Fruit fly (Drosophila melanogaster) whole organism, embryonic: ENCODE measurements around the gene RpL32.

Experiments used
- Atf6 ChIP-seq: fragments of 200-800 bp; sonication (Bioruptor generic); IDR thresholded peaks from 2 replicates; pipeline ENCODE4 v1.3.6; 2022; ENCODE audit warnings: missing biosample characterization, missing genetic modification characterization
- B-H2 ChIP-seq: fragments of 200-800 bp; sonication (Bioruptor generic); optimal IDR thresholded peaks from 2 replicates; lab custom pipeline; 2018; ENCODE audit warnings: missing biosample characterization, mild to moderate bottlenecking, missing genetic modification characterization
- CG10274 ChIP-seq: fragments of 200-800 bp; sonication (Bioruptor generic); optimal IDR thresholded peaks from 3 replicates; lab custom pipeline; 2017; ENCODE audit warnings: missing biosample characterization, mild to moderate bottlenecking, missing genetic modification characterization
- CG10565 ChIP-seq: fragments of 200-800 bp; sonication (Bioruptor generic); optimal IDR thresholded peaks from 3 replicates; lab custom pipeline; 2016; ENCODE audit warnings: missing biosample characterization, mild to moderate bottlenecking, missing genetic modification characterization
- CG10654 ChIP-seq: fragments of 200-800 bp; sonication (Bioruptor generic); optimal IDR thresholded peaks from 2 replicates; lab custom pipeline; 2016; ENCODE audit warnings: missing biosample characterization, missing genetic modification characterization
- CG12104 ChIP-seq: fragments of 200-800 bp; sonication (Bioruptor generic); optimal IDR thresholded peaks from 3 replicates; lab custom pipeline; 2016; ENCODE audit warnings: missing biosample characterization, missing genetic modification characterization
- CG12391 ChIP-seq: fragments of 200-800 bp; sonication (Bioruptor generic); optimal IDR thresholded peaks from 3 replicates; lab custom pipeline; 2018; ENCODE audit warnings: missing biosample characterization, mild to moderate bottlenecking, missing genetic modification characterization, moderate library complexity
- CG13296 ChIP-seq: fragments of 200-800 bp; sonication (Bioruptor generic); optimal IDR thresholded peaks from 3 replicates; lab custom pipeline; 2018; ENCODE audit warnings: missing biosample characterization, mild to moderate bottlenecking, missing genetic modification characterization
- CG14441 ChIP-seq: fragments of 200-800 bp; sonication (Bioruptor generic); IDR thresholded peaks from 2 replicates; pipeline ENCODE4 v1.3.6; 2022; ENCODE audit warnings: missing biosample characterization, missing genetic modification characterization
- CG17328 ChIP-seq: fragments of 200-800 bp; sonication (Bioruptor generic); IDR thresholded peaks from 2 replicates; pipeline ENCODE4 v1.3.6; 2022; ENCODE audit warnings: missing biosample characterization, missing genetic modification characterization
- CG17612 ChIP-seq: fragments of 200-800 bp; sonication (Bioruptor generic); IDR thresholded peaks from 2 replicates; pipeline ENCODE4 v1.3.6; 2022; ENCODE audit warnings: missing biosample characterization, missing genetic modification characterization
- CG2712 ChIP-seq: fragments of 200-800 bp; optimal IDR thresholded peaks from 3 replicates; lab custom pipeline; 2019; ENCODE audit warnings: missing biosample characterization, mild to moderate bottlenecking, missing genetic modification characterization, moderate library complexity
- CG32767 ChIP-seq: fragments of 200-800 bp; sonication (Bioruptor generic); IDR thresholded peaks from 2 replicates; pipeline ENCODE4 v1.3.6; 2022; ENCODE audit warnings: missing biosample characterization, missing genetic modification characterization
- CG34376 ChIP-seq: fragments of 200-800 bp; sonication (Bioruptor generic); optimal IDR thresholded peaks from 2 replicates; lab custom pipeline; 2018; ENCODE audit warnings: missing biosample characterization, mild to moderate bottlenecking, missing genetic modification characterization
- CG6272 ChIP-seq: fragments of 200-800 bp; sonication (Bioruptor generic); IDR thresholded peaks from 2 replicates; pipeline ENCODE4 v1.3.6; 2022; ENCODE audit warnings: missing biosample characterization, missing genetic modification characterization
- CG6683 ChIP-seq: fragments of 200-800 bp; sonication (Bioruptor generic); optimal IDR thresholded peaks from 2 replicates; lab custom pipeline; 2017; ENCODE audit warnings: missing biosample characterization, mild to moderate bottlenecking, missing genetic modification characterization, missing genetic modification reagents
- CG6813 ChIP-seq: fragments of 200-800 bp; sonication (Bioruptor generic); optimal IDR thresholded peaks from 2 replicates; lab custom pipeline; 2017; ENCODE audit warnings: missing biosample characterization, missing genetic modification characterization, mild to moderate bottlenecking, moderate library complexity, missing genetic modification reagents
- CG7786 ChIP-seq: fragments of 200-800 bp; sonication (Bioruptor generic); optimal IDR thresholded peaks from 2 replicates; lab custom pipeline; 2016; ENCODE audit warnings: missing biosample characterization, missing genetic modification characterization
- CG7839 ChIP-seq: fragments of 200-800 bp; sonication (Bioruptor generic); optimal IDR thresholded peaks from 3 replicates; lab custom pipeline; 2018; ENCODE audit warnings: missing biosample characterization, mild to moderate bottlenecking, missing genetic modification characterization, moderate library complexity
- CG8765 ChIP-seq: fragments of 200-800 bp; sonication (Bioruptor generic); IDR thresholded peaks from 2 replicates; pipeline ENCODE4 v1.3.6; 2022; ENCODE audit warnings: missing biosample characterization, missing genetic modification characterization
- CG9215 ChIP-seq: fragments of 200-800 bp; sonication (Bioruptor generic); IDR thresholded peaks from 2 replicates; pipeline ENCODE4 v1.3.6; 2022; ENCODE audit warnings: missing biosample characterization, missing genetic modification characterization
- CG9609 ChIP-seq: fragments of 200-800 bp; sonication (Bioruptor generic); optimal IDR thresholded peaks from 3 replicates; lab custom pipeline; 2016; ENCODE audit warnings: missing biosample characterization, missing genetic modification characterization
- CTCF ChIP-seq: fragments of 200-800 bp; sonication (Bioruptor generic); optimal IDR thresholded peaks from 2 replicates; lab custom pipeline; 2017; ENCODE audit warnings: missing biosample characterization, mild to moderate bottlenecking, missing genetic modification characterization, moderate library complexity
- Dfd ChIP-seq, 2 experiments: fragments of >200 bp; optimal IDR thresholded peaks; 2 replicates each; lab custom pipeline; 2017; ENCODE audit warnings: missing biosample characterization in 2 of 2, missing genetic modification characterization in 2 of 2
- Ets97D ChIP-seq: fragments of 200-800 bp; sonication (Bioruptor generic); optimal IDR thresholded peaks from 3 replicates; lab custom pipeline; 2016; ENCODE audit warnings: missing biosample characterization, missing genetic modification characterization
- HLH4C ChIP-seq: fragments of 200-800 bp; sonication (Bioruptor generic); IDR thresholded peaks from 3 replicates; pipeline ENCODE4 v1.3.6; 2022; ENCODE audit warnings: missing biosample characterization, missing genetic modification characterization; ENCODE audit not compliant: partially characterized antibody
- HLHmδ ChIP-seq: fragments of 200-800 bp; sonication (Bioruptor generic); optimal IDR thresholded peaks from 2 replicates; lab custom pipeline; 2018; ENCODE audit warnings: missing biosample characterization, mild to moderate bottlenecking, missing genetic modification characterization, moderate library complexity
- Kr ChIP-seq: fragments of 200-800 bp; sonication (Bioruptor generic); optimal IDR thresholded peaks from 2 replicates; lab custom pipeline; 2017; ENCODE audit warnings: missing biosample characterization, mild to moderate bottlenecking, missing genetic modification characterization
- Lim3 ChIP-seq: fragments of 200-800 bp; sonication (Bioruptor generic); IDR thresholded peaks from 2 replicates; pipeline ENCODE4 v1.3.6; 2022; ENCODE audit warnings: missing biosample characterization, missing genetic modification characterization
- Oli ChIP-seq: fragments of 200-800 bp; sonication (Bioruptor generic); optimal IDR thresholded peaks from 2 replicates; lab custom pipeline; 2018; ENCODE audit warnings: missing biosample characterization, mild to moderate bottlenecking, missing genetic modification characterization, moderate library complexity
- Side ChIP-seq: fragments of 200-800 bp; sonication (Bioruptor generic); optimal IDR thresholded peaks from 2 replicates; lab custom pipeline; 2016; ENCODE audit warnings: missing biosample characterization, missing genetic modification characterization
- Sry-δ ChIP-seq: fragments of 200-800 bp; sonication (Bioruptor generic); optimal IDR thresholded peaks from 2 replicates; lab custom pipeline; 2016; ENCODE audit warnings: missing biosample characterization, missing genetic modification characterization
- Taf1 ChIP-seq: fragments of 200-800 bp; sonication (Bioruptor generic); IDR thresholded peaks from 2 replicates; pipeline ENCODE4 v1.3.6; 2022; ENCODE audit warnings: missing biosample characterization, missing genetic modification characterization
- da ChIP-seq: fragments of 200-800 bp; sonication (Bioruptor generic); optimal IDR thresholded peaks from 2 replicates; lab custom pipeline; 2016; ENCODE audit warnings: missing biosample characterization, missing genetic modification characterization
- dan ChIP-seq: fragments of 200-800 bp; sonication (Bioruptor generic); IDR thresholded peaks from 2 replicates; pipeline ENCODE4 v1.3.6; 2022; ENCODE audit warnings: missing biosample characterization, missing genetic modification characterization
- dm ChIP-seq: fragments of 200-800 bp; sonication (Bioruptor generic); optimal IDR thresholded peaks from 3 replicates; lab custom pipeline; 2016; ENCODE audit warnings: missing biosample characterization, missing genetic modification characterization
- emc ChIP-seq: fragments of 200-800 bp; sonication (Bioruptor generic); optimal IDR thresholded peaks from 2 replicates; lab custom pipeline; 2016; ENCODE audit warnings: missing biosample characterization, missing genetic modification characterization
- fd3F ChIP-seq: fragments of 200-800 bp; sonication (Bioruptor generic); optimal IDR thresholded peaks from 2 replicates; lab custom pipeline; 2018; ENCODE audit warnings: missing biosample characterization, mild to moderate bottlenecking, missing genetic modification characterization, moderate library complexity
- jing ChIP-seq: fragments of 200-800 bp; sonication (Bioruptor generic); optimal IDR thresholded peaks from 2 replicates; lab custom pipeline; 2018; ENCODE audit warnings: missing biosample characterization, mild to moderate bottlenecking, missing genetic modification characterization
- mam ChIP-seq: fragments of 200-800 bp; sonication (Bioruptor generic); optimal IDR thresholded peaks from 3 replicates; lab custom pipeline; 2016; ENCODE audit warnings: missing biosample characterization, missing genetic modification characterization
- nmo ChIP-seq: fragments of 200-800 bp; sonication (Bioruptor generic); optimal IDR thresholded peaks from 2 replicates; lab custom pipeline; 2018; ENCODE audit warnings: missing biosample characterization, mild to moderate bottlenecking, missing genetic modification characterization, moderate library complexity
- onecut ChIP-seq: fragments of 200-800 bp; sonication (Bioruptor generic); IDR thresholded peaks from 2 replicates; pipeline ENCODE4 v1.3.6; 2022; ENCODE audit warnings: missing biosample characterization, missing genetic modification characterization
- org-1 ChIP-seq: fragments of 200-800 bp; sonication (Bioruptor generic); optimal IDR thresholded peaks from 2 replicates; lab custom pipeline; 2017; ENCODE audit warnings: missing biosample characterization, missing genetic modification characterization
- pb ChIP-seq: fragments of 200-800 bp; sonication (Bioruptor generic); optimal IDR thresholded peaks from 3 replicates; lab custom pipeline; 2016; ENCODE audit warnings: missing biosample characterization, missing genetic modification characterization
- ranshi ChIP-seq: fragments of 200-800 bp; sonication (Bioruptor generic); IDR thresholded peaks from 2 replicates; pipeline ENCODE4 v1.3.6; 2022; ENCODE audit warnings: missing biosample characterization, missing genetic modification characterization
- scrt ChIP-seq: fragments of 200-800 bp; sonication (Bioruptor generic); optimal IDR thresholded peaks from 2 replicates; lab custom pipeline; 2018; ENCODE audit warnings: missing biosample characterization, mild to moderate bottlenecking, missing genetic modification characterization, moderate library complexity
- sens ChIP-seq: fragments of 200-800 bp; sonication (Bioruptor generic); peaks from one replicate; lab custom pipeline; 2016; ENCODE audit warnings: missing biosample characterization, missing genetic modification characterization
- seq ChIP-seq: fragments of 200-800 bp; sonication (Bioruptor generic); IDR thresholded peaks from 2 replicates; pipeline ENCODE4 v1.3.6; 2022; ENCODE audit warnings: missing biosample characterization, missing genetic modification characterization
- sima ChIP-seq: fragments of 200-800 bp; sonication (Bioruptor generic); optimal IDR thresholded peaks from 2 replicates; lab custom pipeline; 2016; ENCODE audit warnings: missing biosample characterization, missing genetic modification characterization
- tna ChIP-seq: fragments of 200-800 bp; sonication (Bioruptor generic); IDR thresholded peaks from 2 replicates; pipeline ENCODE4 v1.3.6; 2022; ENCODE audit warnings: missing biosample characterization, missing genetic modification characterization; ENCODE audit not compliant: partially characterized antibody
- zen ChIP-seq: fragments of 200-800 bp; sonication (Bioruptor generic); optimal IDR thresholded peaks from 3 replicates; lab custom pipeline; 2018; ENCODE audit warnings: missing biosample characterization, mild to moderate bottlenecking, missing genetic modification characterization, moderate library complexity
- zfh2 ChIP-seq: fragments of 200-800 bp; sonication (Bioruptor generic); optimal IDR thresholded peaks from 2 replicates; lab custom pipeline; 2016; ENCODE audit warnings: missing biosample characterization, missing genetic modification characterization

The RpL32 gene

dm6 chr3R:30056592-30057135 is 10.7 kb upstream of the RpL32 start, which contains the start of the genes CG7950 and Rpp14a (continued):
- TF ChIP-seq onecut (peak; percentile 36; the same call in 1 of the 2 replicates), emc (GFP tag; lab: Kevin White, UChicago) (no peak), sima (GFP tag; lab: Kevin White, UChicago) (peak; percentile 69), CG2712 (tag; lab: Kevin White, UChicago) (peak; percentile 85), jing (GFP tag; lab: Kevin White, UChicago) (no peak), CG17328 (GFP tag; lab: Robert Waterston, UW) (peak; percentile 78), Sry-δ (GFP tag; lab: Kevin White, UChicago) (peak; percentile 57), CG6683 (GFP tag; lab: Kevin White, UChicago) (no peak), CG9215 (GFP tag; lab: Robert Waterston, UW) (peak; percentile 55), CG34376 (GFP tag; lab: Kevin White, UChicago) (peak; percentile 58), Kr (no peak), da (GFP tag; lab: Kevin White, UChicago) (peak; percentile 50), CG32767 (GFP tag; lab: Robert Waterston, UW) (peak; percentile 71), CG9609 (GFP tag; lab: Kevin White, UChicago) (peak; percentile 76), CG10274 (no peak), CG13296 (GFP tag; lab: Kevin White, UChicago) (peak; percentile 62), CG8765 (GFP tag; lab: Robert Waterston, UW) (peak; percentile 61; the same call in 1 of the 2 replicates), dan (GFP tag; lab: Robert Waterston, UW) (no peak), CG12104 (GFP tag; lab: Kevin White, UChicago) (no peak), HLH4C (GFP tag; lab: Robert Waterston, UW) (no peak), Oli (tag; lab: Kevin White, UChicago) (peak; percentile 60), CTCF (no peak), tna (GFP tag; lab: Robert Waterston, UW) (no peak), CG10654 (peak; percentile 67), Ets97D (GFP tag; lab: Kevin White, UChicago) (peak; percentile 71), Side (GFP tag; lab: Kevin White, UChicago) (peak; percentile 35), Taf1 (GFP tag; lab: Robert Waterston, UW) (peak; percentile 73), seq (GFP tag; lab: Robert Waterston, UW) (peak; percentile 81), org-1 (peak; percentile 35), dm (GFP tag; lab: Kevin White, UChicago) (peak; percentile 69), fd3F (GFP tag; lab: Kevin White, UChicago) (peak; percentile 69), sens (peak; percentile 97), pb (GFP tag; lab: Kevin White, UChicago) (no peak), ranshi (GFP tag; lab: Robert Waterston, UW) (peak; percentile 80), nmo (GFP tag; lab: Kevin White, UChicago) (peak; percentile 67), Dfd (GFP tag; optimal IDR thresholded peaks at IDR 0.05; lab: Kevin White, UChicago) (no peak), zfh2 (GFP tag; lab: Kevin White, UChicago) (peak; percentile 89), CG12391 (tag; lab: Kevin White, UChicago) (peak; percentile 90), zen (peak; percentile 75), CG14441 (GFP tag; lab: Robert Waterston, UW) (peak; percentile 88), CG17612 (GFP tag; lab: Robert Waterston, UW) (peak; percentile 61), CG7839 (tag; lab: Kevin White, UChicago) (peak; percentile 69), scrt (GFP tag; lab: Kevin White, UChicago) (peak; percentile 55), mam (GFP tag; lab: Kevin White, UChicago) (peak; percentile 85), HLHmδ (no peak), CG6272 (GFP tag; lab: Robert Waterston, UW) (peak; percentile 68; the same call in 1 of the 2 replicates), CG7786 (GFP tag; lab: Kevin White, UChicago) (peak; percentile 77), Atf6 (GFP tag; lab: Robert Waterston, UW) (peak; percentile 78), Lim3 (GFP tag; lab: Robert Waterston, UW) (no peak), CG10565 (GFP tag; lab: Kevin White, UChicago) (no peak), CG6813 (GFP tag; lab: Kevin White, UChicago) (peak; percentile 21), B-H2 (GFP tag; lab: Kevin White, UChicago) (peak; percentile 85)
